Worm (Caenorhabditis elegans): Measurements from ENCODE around the gene arrd-22.

Gene arrd-22

ce11 chrV:3376973-3377372, 33.3 kb upstream of the arrd-22 start, which contains the start of gene srbc-2:
Gene srbc-2, minus strand, starts transcription at chrV:3377073.
- TF ChIP-seq F13H6.1 (tag; optimal IDR thresholded peaks at IDR 0.05), result no peak
- TF ChIP-seq unc-39 (tag; optimal IDR thresholded peaks at IDR 0.05), result no peak
- TF ChIP-seq mab-5 (tag; optimal IDR thresholded peaks at IDR 0.05), result no peak
- no peak for TF ChIP-seq ztf-4 (tag; optimal IDR thresholded peaks at IDR 0.05)
- TF ChIP-seq unc-62 (GFP tag; optimal IDR thresholded peaks at IDR 0.05), result no peak
- no peak for TF ChIP-seq egl-27 (tag; optimal IDR thresholded peaks at IDR 0.05)

- peak; percentile 29 for TF ChIP-seq fos-1 (tag; optimal IDR thresholded peaks at IDR 0.05)
- peak in 1 of 2 experiments; percentile 27 for TF ChIP-seq lsy-2 (tag; optimal IDR thresholded peaks at IDR 0.05)
- peak; percentile 31 for TF ChIP-seq nhr-129 (tag; optimal IDR thresholded peaks at IDR 0.05)
- peak; percentile 17 for TF ChIP-seq egl-27 (tag; optimal IDR thresholded peaks at IDR 0.05)
- TF ChIP-seq mab-5 (tag; optimal IDR thresholded peaks at IDR 0.05), result no peak
- peak; percentile 61 for TF ChIP-seq F13H6.1 (tag; optimal IDR thresholded peaks at IDR 0.05)
- peak; percentile 4 for TF ChIP-seq C34F6.9 (tag; optimal IDR thresholded peaks at IDR 0.05)
- peak; percentile 91 for TF ChIP-seq sma-9 (GFP tag; optimal IDR thresholded peaks at IDR 0.05)
- TF ChIP-seq sma-9 (tag; optimal IDR thresholded peaks at IDR 0.05), result no peak
- TF ChIP-seq gmeb-1 (tag; optimal IDR thresholded peaks at IDR 0.05), result no peak
These were observed 22.0 kb upstream of the arrd-22 start for ce11 chrV:3388299-3388698.

DNA sequence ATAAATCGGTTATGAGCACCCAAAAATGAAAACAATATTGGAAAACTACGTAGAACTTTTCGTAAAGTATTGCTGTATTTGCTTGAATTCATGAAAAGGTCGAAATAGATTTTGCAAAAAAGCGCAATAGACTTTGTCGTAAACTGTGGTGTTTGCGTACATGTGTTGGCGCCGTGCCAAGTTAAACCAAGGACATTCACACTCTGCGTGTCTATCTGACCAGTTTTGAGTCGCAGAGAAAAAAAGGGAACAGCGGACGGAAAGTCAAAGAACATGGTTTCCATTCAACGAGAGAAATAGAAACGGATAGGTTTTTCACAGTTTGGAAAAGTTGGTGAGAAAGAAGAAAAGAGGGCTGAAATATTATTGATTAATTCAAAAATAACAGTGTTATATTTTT, 19.3 kb upstream of the arrd-22 start:
- TF ChIP-seq unc-55 (GFP tag; optimal IDR thresholded peaks at IDR 0.05) (peak; percentile 63), nhr-6 (tag; optimal IDR thresholded peaks at IDR 0.05) (peak; percentile 83), crh-2 (tag; optimal IDR thresholded peaks at IDR 0.05) (peak; percentile 84), zag-1 (tag; optimal IDR thresholded peaks at IDR 0.05) (peak; percentile 42), lin-39 (tag; optimal IDR thresholded peaks at IDR 0.05) (no peak), nhr-23 (tag; optimal IDR thresholded peaks at IDR 0.05) (no peak), lsy-2 (tag; optimal IDR thresholded peaks at IDR 0.05) (peak; percentile 51 to 85), dmd-4 (tag; optimal IDR thresholded peaks at IDR 0.05) (no peak), lin-13 (GFP tag; optimal IDR thresholded peaks at IDR 0.05) (peak; percentile 76), mab-5 (tag; optimal IDR thresholded peaks at IDR 0.05) (peak; percentile 18), elt-3 (tag; optimal IDR thresholded peaks at IDR 0.05) (no peak), F13H6.1 (tag; optimal IDR thresholded peaks at IDR 0.05) (peak; percentile 90), nhr-21 (tag; optimal IDR thresholded peaks at IDR 0.05) (peak; percentile 84), lin-11 (tag; optimal IDR thresholded peaks at IDR 0.05) (peak; percentile 37), C34F6.9 (tag; optimal IDR thresholded peaks at IDR 0.05) (peak; percentile 86), ceh-16 (tag; optimal IDR thresholded peaks at IDR 0.05) (no peak), unc-39 (tag; optimal IDR thresholded peaks at IDR 0.05) (no peak), mbf-1 (tag; optimal IDR thresholded peaks at IDR 0.05) (no peak), sma-3 (GFP tag; optimal IDR thresholded peaks at IDR 0.05) (peak; percentile 88), nhr-129 (tag; optimal IDR thresholded peaks at IDR 0.05) (peak; percentile 89), blmp-1 (tag; optimal IDR thresholded peaks at IDR 0.05; ENCODE audit: insufficient read depth) (peak; percentile 29), skn-1 (tag; optimal IDR thresholded peaks at IDR 0.05) (no peak), nhr-12 (tag; optimal IDR thresholded peaks at IDR 0.05) (no peak), nhr-237 (tag; optimal IDR thresholded peaks at IDR 0.05) (no peak), mdl-1 (tag; optimal IDR thresholded peaks at IDR 0.05) (peak in 1 of 2 experiments; percentile 60), sem-4 (tag; optimal IDR thresholded peaks at IDR 0.05) (peak; percentile 73), gmeb-1 (tag; optimal IDR thresholded peaks at IDR 0.05) (peak; percentile 73), R02D3.7 (tag; optimal IDR thresholded peaks at IDR 0.05) (no peak), egl-27 (tag; optimal IDR thresholded peaks at IDR 0.05) (peak; percentile 90), ZK546.5 (tag; optimal IDR thresholded peaks at IDR 0.05) (no peak), ztf-4 (tag; optimal IDR thresholded peaks at IDR 0.05) (no peak), nhr-77 (tag; optimal IDR thresholded peaks at IDR 0.05) (no peak), elt-1 (tag; optimal IDR thresholded peaks at IDR 0.05) (no peak), alr-1 (tag; optimal IDR thresholded peaks at IDR 0.05) (no peak), snpc-4 (tag; optimal IDR thresholded peaks at IDR 0.05) (peak; percentile 63), aly-2 (tag; optimal IDR thresholded peaks at IDR 0.05) (no peak), peb-1 (tag; optimal IDR thresholded peaks at IDR 0.05) (no peak), unc-62 (GFP tag; optimal IDR thresholded peaks at IDR 0.05) (no peak), ztf-1 (GFP tag; conservative IDR thresholded peaks at IDR 0.05) (no peak), nhr-11 (tag; optimal IDR thresholded peaks at IDR 0.05) (no peak), Y55F3AM.14 (GFP tag; optimal IDR thresholded peaks at IDR 0.05) (peak; percentile 56), ama-1 (optimal IDR thresholded peaks at IDR 0.05) (no peak), sma-9 (GFP tag; optimal IDR thresholded peaks at IDR 0.05) (peak; percentile 99), sma-9 (tag; optimal IDR thresholded peaks at IDR 0.05) (peak; percentile 58), nhr-25 (tag; optimal IDR thresholded peaks at IDR 0.05) (peak; percentile 96), ztf-11 (tag; optimal IDR thresholded peaks at IDR 0.05) (no peak), nhr-10 (tag; optimal IDR thresholded peaks at IDR 0.05) (no peak), ceh-82 (tag; optimal IDR thresholded peaks at IDR 0.05) (no peak), fos-1 (tag; optimal IDR thresholded peaks at IDR 0.05) (peak; percentile 89)

All from whole organism, L2 larva.